Worm (Caenorhabditis elegans): ENCODE measurements around the gene Y62F5A.12.

- TF ChIP-seq tab-1 (GFP tag; IDR thresholded peaks at IDR 0.05) (no peak), cog-1 (tag; optimal IDR thresholded peaks at IDR 0.05) (no peak), flt-1 (GFP tag; IDR thresholded peaks at IDR 0.05) (no peak), klf-2 (GFP tag; conservative IDR thresholded peaks at IDR 0.05) (no peak), ref-1 (GFP tag; conservative IDR thresholded peaks at IDR 0.05) (no peak)
These were observed 38.7 kb upstream of the Y62F5A.12 start, which contains the start of gene F54D5.2 for ce11 chrII:11572944-11573343.
